Worm (Caenorhabditis elegans) whole organism, late embryonic: Measurements from ENCODE around the gene C34F11.1.

Experiments
- ceh-34 ChIP-seq: sonication (generic microtip); optimal IDR thresholded peaks from 2 replicates; lab custom pipeline; 2016; ENCODE audit warnings: mild to moderate bottlenecking, missing genetic modification characterization, missing compliant biosample characterization
- npax-4 ChIP-seq: sonication (generic microtip); optimal IDR thresholded peaks from 2 replicates; lab custom pipeline; 2016; ENCODE audit warnings: missing genetic modification characterization, missing compliant biosample characterization
- pax-1 ChIP-seq: fragments of 150-350 bp; optimal IDR thresholded peaks from 2 replicates; lab custom pipeline; 2014; ENCODE audit warnings: missing biosample characterization, missing genetic modification characterization
- ttx-3 ChIP-seq: sonication (generic microtip); optimal IDR thresholded peaks from 2 replicates; lab custom pipeline; 2016; ENCODE audit warnings: missing genetic modification reagents, missing genetic modification characterization, missing compliant biosample characterization

- TF ChIP-seq ceh-34 (no peak), pax-1 (tag; lab: Kevin White, UChicago) (no peak), ttx-3 (tag; lab: Kevin White, UChicago) (no peak), npax-4 (tag; lab: Kevin White, UChicago) (no peak)
Measured at ce11 chrII:5228662-5229061, 15.9 kb downstream of the C34F11.1 start.
